Worm (Caenorhabditis elegans) whole organism, late embryonic: ENCODE data around the gene Y49F6B.2.

Experiments
- F13H6.1 ChIP-seq: sonication (generic microtip); optimal IDR thresholded peaks from 2 replicates; lab custom pipeline; 2016; ENCODE audit warnings: missing genetic modification characterization, missing compliant biosample characterization
- K09A11.1 ChIP-seq: sonication (generic microtip); optimal IDR thresholded peaks from 2 replicates; lab custom pipeline; 2017; ENCODE audit warnings: antibody characterized with exemption, mild to moderate bottlenecking, missing genetic modification characterization, missing compliant biosample characterization; ENCODE audit not compliant: insufficient read depth
- Y22D7AL.16 ChIP-seq: sonication (generic microtip); optimal IDR thresholded peaks from 2 replicates; lab custom pipeline; 2016; ENCODE audit warnings: missing genetic modification characterization, missing compliant biosample characterization
- ama-1 ChIP-seq: fragments of 150-350 bp; optimal IDR thresholded peaks from 2 replicates; lab custom pipeline; 2014
- ceh-14 ChIP-seq: sonication (generic microtip); optimal IDR thresholded peaks from 2 replicates; lab custom pipeline; 2016; ENCODE audit warnings: missing genotype, missing genetic modification characterization, missing compliant biosample characterization
- ceh-19 ChIP-seq: fragments of 200-800 bp; sonication (Bioruptor generic); optimal IDR thresholded peaks from 2 replicates; lab custom pipeline; 2018; ENCODE audit warnings: mild to moderate bottlenecking, missing genetic modification characterization, missing compliant biosample characterization
- ceh-30 ChIP-seq: fragments of 150-350 bp; optimal IDR thresholded peaks from 2 replicates; lab custom pipeline; 2014; ENCODE audit warnings: missing biosample characterization, missing genetic modification characterization
- ceh-34 ChIP-seq: sonication (generic microtip); optimal IDR thresholded peaks from 2 replicates; lab custom pipeline; 2016; ENCODE audit warnings: mild to moderate bottlenecking, missing genetic modification characterization, missing compliant biosample characterization
- che-1 ChIP-seq: sonication (generic microtip); optimal IDR thresholded peaks from 2 replicates; lab custom pipeline; 2016; ENCODE audit warnings: mild to moderate bottlenecking, missing genetic modification characterization, missing compliant biosample characterization
- dve-1 ChIP-seq: sonication (generic microtip); optimal IDR thresholded peaks from 2 replicates; lab custom pipeline; 2017; ENCODE audit warnings: antibody characterized with exemption, mild to moderate bottlenecking, missing genetic modification characterization, missing compliant biosample characterization
- elt-4 ChIP-seq: sonication (generic microtip); optimal IDR thresholded peaks from 2 replicates; lab custom pipeline; 2016; ENCODE audit warnings: missing genetic modification characterization, missing compliant biosample characterization
- fax-1 ChIP-seq: sonication (generic microtip); optimal IDR thresholded peaks from 2 replicates; lab custom pipeline; 2016; ENCODE audit warnings: missing genotype, missing genetic modification characterization, missing compliant biosample characterization
- fkh-10 ChIP-seq: fragments of 150-350 bp; optimal IDR thresholded peaks from 2 replicates; lab custom pipeline; 2014; ENCODE audit warnings: missing biosample characterization, missing genetic modification reagents, missing genetic modification characterization
- fkh-6 ChIP-seq: sonication (generic microtip); optimal IDR thresholded peaks from 2 replicates; lab custom pipeline; 2016; ENCODE audit warnings: missing genetic modification characterization, missing compliant biosample characterization
- hlh-13 ChIP-seq: fragments of 200-800 bp; sonication (Bioruptor generic); optimal IDR thresholded peaks from 2 replicates; lab custom pipeline; 2018; ENCODE audit warnings: mild to moderate bottlenecking, missing genetic modification characterization, missing compliant biosample characterization
- hlh-15 ChIP-seq: sonication (generic microtip); optimal IDR thresholded peaks from 2 replicates; lab custom pipeline; 2016; ENCODE audit warnings: missing genetic modification characterization, missing compliant biosample characterization
- hlh-30 ChIP-seq: sonication (generic microtip); optimal IDR thresholded peaks from 2 replicates; lab custom pipeline; 2017; ENCODE audit warnings: antibody characterized with exemption, missing genetic modification characterization, missing compliant biosample characterization; ENCODE audit not compliant: insufficient read depth
- madf-2 ChIP-seq: sonication (generic microtip); optimal IDR thresholded peaks from 2 replicates; lab custom pipeline; 2017; ENCODE audit warnings: missing genetic modification characterization, missing compliant biosample characterization
- mec-3 ChIP-seq: sonication (generic microtip); optimal IDR thresholded peaks from 2 replicates; lab custom pipeline; 2016; ENCODE audit warnings: borderline replicate concordance, missing genetic modification characterization, missing compliant biosample characterization
- nfya-1 ChIP-seq: sonication (generic microtip); optimal IDR thresholded peaks from 2 replicates; lab custom pipeline; 2017; ENCODE audit warnings: missing genetic modification characterization, mild to moderate bottlenecking, missing compliant biosample characterization, antibody characterized with exemption, moderate library complexity
- nhr-232 ChIP-seq: sonication (generic microtip); optimal IDR thresholded peaks from 2 replicates; lab custom pipeline; 2016; ENCODE audit warnings: missing genetic modification characterization, missing compliant biosample characterization
- npax-4 ChIP-seq: sonication (generic microtip); optimal IDR thresholded peaks from 2 replicates; lab custom pipeline; 2016; ENCODE audit warnings: missing genetic modification characterization, missing compliant biosample characterization
- pat-9 ChIP-seq: fragments of 200-800 bp; sonication (Bioruptor generic); optimal IDR thresholded peaks from 2 replicates; lab custom pipeline; 2018; ENCODE audit warnings: mild to moderate bottlenecking, missing genetic modification characterization, moderate library complexity, missing compliant biosample characterization
- pha-2 ChIP-seq: sonication (generic microtip); optimal IDR thresholded peaks from 2 replicates; lab custom pipeline; 2017; ENCODE audit warnings: mild to moderate bottlenecking, missing genetic modification characterization, missing compliant biosample characterization
- rnt-1 ChIP-seq: sonication (generic microtip); optimal IDR thresholded peaks from 2 replicates; lab custom pipeline; 2016; ENCODE audit warnings: missing genetic modification characterization, missing compliant biosample characterization
- sdc-2 ChIP-seq: sonication (generic microtip); optimal IDR thresholded peaks from 2 replicates; lab custom pipeline; 2016; ENCODE audit warnings: missing genotype, missing genetic modification characterization, missing compliant biosample characterization
- sox-2 ChIP-seq: fragments of 200-800 bp; sonication (Bioruptor generic); IDR thresholded peaks from 2 replicates; pipeline ENCODE4 v1.3.6; 2022; ENCODE audit warnings: missing genetic modification reagents, missing genetic modification characterization, missing compliant biosample characterization
- syd-9 ChIP-seq: sonication (generic microtip); optimal IDR thresholded peaks from 2 replicates; lab custom pipeline; 2016; ENCODE audit warnings: mild to moderate bottlenecking, missing genetic modification characterization, moderate library complexity, missing compliant biosample characterization
- tbx-2 ChIP-seq: sonication (generic microtip); optimal IDR thresholded peaks from 2 replicates; lab custom pipeline; 2016; ENCODE audit warnings: missing genetic modification characterization, missing compliant biosample characterization
- tbx-7 ChIP-seq: sonication (generic microtip); optimal IDR thresholded peaks from 2 replicates; lab custom pipeline; 2016; ENCODE audit warnings: missing genotype, missing genetic modification characterization, missing compliant biosample characterization
- ttx-3 ChIP-seq: sonication (generic microtip); optimal IDR thresholded peaks from 2 replicates; lab custom pipeline; 2016; ENCODE audit warnings: missing genetic modification reagents, missing genetic modification characterization, missing compliant biosample characterization
- unc-42 ChIP-seq: sonication (generic microtip); optimal IDR thresholded peaks from 2 replicates; lab custom pipeline; 2016; ENCODE audit warnings: missing genotype, missing genetic modification characterization, missing compliant biosample characterization
- unc-55 ChIP-seq: sonication (generic microtip); optimal IDR thresholded peaks from 2 replicates; lab custom pipeline; 2017; ENCODE audit warnings: missing biosample characterization, missing genetic modification reagents, missing genetic modification characterization
- zip-5 ChIP-seq: sonication (generic microtip); optimal IDR thresholded peaks from 2 replicates; lab custom pipeline; 2016; ENCODE audit warnings: missing genetic modification characterization, missing compliant biosample characterization

Gene Y49F6B.2

DNA sequence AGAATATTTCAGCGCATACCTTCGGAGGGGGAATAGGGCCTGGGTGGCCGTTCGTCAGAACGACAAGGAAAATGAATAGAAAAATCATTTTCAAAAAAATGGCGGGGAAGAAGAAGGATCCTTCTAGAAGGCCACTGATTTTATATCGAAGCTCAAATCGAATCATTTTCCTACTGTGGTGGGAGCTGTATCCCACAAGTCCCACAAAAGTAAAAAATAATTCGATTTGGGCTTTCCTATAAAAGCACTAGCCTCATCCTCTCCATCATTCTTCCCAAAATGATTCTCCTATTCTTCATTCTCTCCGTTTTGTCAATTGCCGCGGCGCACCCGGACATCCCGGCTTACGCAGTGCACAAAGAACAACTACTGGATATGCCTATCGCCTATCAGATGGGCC, 44.6 kb upstream of the Y49F6B.2 start, which contains the start of the genes C16C8.26 and C16C8.19:
Gene C16C8.26, minus strand, starts transcription at position 101 of the 400 bp plus-strand sequence.
Gene C16C8.19, plus strand, starts transcription at position 279 of the 400 bp plus-strand sequence.
- TF ChIP-seq hlh-30 (no peak), fax-1 (tag; lab: Kevin White, UChicago) (no peak), F13H6.1 (no peak), rnt-1 (tag; lab: Kevin White, UChicago) (no peak), nhr-232 (tag; lab: Kevin White, UChicago) (no peak), nfya-1 (tag; lab: Kevin White, UChicago) (no peak), Y22D7AL.16 (tag; lab: Kevin White, UChicago) (no peak), ceh-19 (GFP tag; lab: Kevin White, UChicago) (no peak), fkh-6 (tag; lab: Kevin White, UChicago) (no peak), sox-2 (no peak)

ce11 chrII:3459199-3459598, 43.6 kb upstream of the Y49F6B.2 start:
- TF ChIP-seq hlh-15 (tag; lab: Kevin White, UChicago): no peak
- TF ChIP-seq dve-1 (tag; lab: Kevin White, UChicago): peak; percentile 79

- TF ChIP-seq npax-4: no peak
These were observed 42.7 kb upstream of the Y49F6B.2 start, which contains the start of gene C16C8.7 for ce11 chrII:3460048-3460447. Gene C16C8.7, minus strand, starts transcription at chrII:3460148.

DNA sequence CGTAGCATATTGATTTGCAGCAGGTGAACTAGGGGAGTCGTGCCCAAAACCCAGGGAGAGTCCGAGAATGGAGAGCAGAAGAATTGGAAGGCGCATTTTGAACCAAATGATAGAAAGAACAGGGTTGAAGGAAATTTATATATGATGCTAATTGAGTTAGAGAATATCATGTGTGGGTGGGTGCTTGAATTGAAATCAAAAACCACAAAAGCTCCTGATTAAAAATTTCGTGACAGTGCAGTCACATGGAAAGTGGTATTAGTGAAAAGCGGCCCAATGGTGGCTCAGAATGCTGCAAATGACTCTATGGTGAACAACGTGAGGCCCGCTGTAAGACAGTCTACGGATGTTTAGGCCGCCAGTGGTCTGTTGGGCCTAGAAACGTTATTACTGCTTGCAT, 41.2 kb upstream of the Y49F6B.2 start, which contains the start of gene C16C8.8:
Gene C16C8.8, minus strand, starts transcription at position 101 of the 400 bp plus-strand sequence.
- TF ChIP-seq che-1 (tag; lab: Kevin White, UChicago) (no peak), ttx-3 (tag; lab: Kevin White, UChicago) (no peak), unc-55 (no peak), nfya-1 (tag; lab: Kevin White, UChicago) (no peak), ceh-19 (GFP tag; lab: Kevin White, UChicago) (no peak), fkh-10 (GFP tag; lab: Kevin White, UChicago) (no peak), K09A11.1 (tag; lab: Kevin White, UChicago) (no peak), ama-1 (lab: Kevin White, UChicago) (no peak)

DNA sequence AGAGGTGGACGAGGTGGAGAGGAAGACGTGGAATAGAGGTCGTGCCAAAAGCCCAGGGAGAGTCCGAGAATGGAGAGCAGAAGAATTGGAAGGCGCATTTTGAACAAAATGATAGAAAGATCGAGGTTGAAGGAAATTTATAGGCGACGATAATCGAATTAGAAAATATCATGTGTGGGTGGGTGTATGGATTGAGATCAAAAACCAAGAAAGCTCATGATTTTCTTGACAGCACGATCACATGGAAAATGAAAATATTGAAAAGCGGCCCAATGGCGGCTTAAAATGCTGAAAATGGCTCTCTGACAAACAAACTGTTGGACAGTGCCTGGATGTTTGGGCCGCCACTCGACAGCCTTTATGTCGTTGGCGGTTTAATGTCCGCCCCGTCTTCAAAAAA, 39.7 kb upstream of the Y49F6B.2 start, which contains the start of gene C16C8.9:
Gene C16C8.9, minus strand, starts transcription at position 101 of the 400 bp plus-strand sequence.
- TF ChIP-seq elt-4 (no peak), madf-2 (no peak), tbx-2 (no peak), ceh-34 (tag; lab: Kevin White, UChicago) (no peak), npax-4 (no peak), sdc-2 (tag; lab: Kevin White, UChicago) (no peak), fax-1 (tag; lab: Kevin White, UChicago) (no peak), hlh-13 (GFP tag; lab: Kevin White, UChicago) (no peak), ceh-14 (tag; lab: Kevin White, UChicago) (no peak), pat-9 (tag; lab: Kevin White, UChicago) (no peak), tbx-7 (tag; lab: Kevin White, UChicago) (no peak), ceh-30 (no peak), unc-42 (no peak), zip-5 (tag; lab: Kevin White, UChicago) (no peak), pha-2 (tag; lab: Kevin White, UChicago) (no peak), rnt-1 (tag; lab: Kevin White, UChicago) (no peak), syd-9 (tag; lab: Kevin White, UChicago) (no peak), mec-3 (tag; lab: Kevin White, UChicago) (no peak), Y22D7AL.16 (tag; lab: Kevin White, UChicago) (no peak)
